Fruit fly (Drosophila melanogaster): ENCODE data around the gene CG43394.

dm6 chr2L:8163025-8163351 lies 17.4 kb downstream of the CG43394 start, which contains the start of gene Piezo:
- no peak for TF ChIP-seq CG8478 (optimal IDR thresholded peaks at IDR 0.05)
- TF ChIP-seq CTCF (optimal IDR thresholded peaks at IDR 0.05): no peak

All from S2 (cell line).